Worm (Caenorhabditis elegans) whole organism, dauer: ENCODE results near the gene gcy-18.

ENCODE experiments used
- unc-62 ChIP-seq: sonication (generic microtip); optimal IDR thresholded peaks from 2 replicates; lab custom pipeline; 2017; ENCODE audit warnings: missing biosample characterization, missing genetic modification reagents, missing genetic modification characterization

The gcy-18 gene

DNA sequence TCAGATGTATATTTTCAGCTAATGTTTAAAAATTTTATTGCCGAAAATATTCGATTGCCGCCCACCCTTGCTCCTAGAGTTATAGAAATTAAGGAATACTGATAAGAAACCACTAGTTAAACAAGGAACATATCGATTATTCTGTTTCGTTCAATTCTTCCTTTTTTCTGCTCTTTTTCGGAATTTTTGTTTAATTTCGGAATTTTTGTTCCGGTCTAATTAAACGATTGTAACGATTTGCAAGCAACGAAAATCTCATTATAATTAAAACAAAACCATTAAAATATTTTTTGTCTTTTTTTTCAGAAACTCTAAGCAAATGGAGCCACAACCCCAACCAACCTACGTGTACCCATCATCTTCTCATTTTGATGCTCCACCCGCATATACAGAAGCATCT, 32.3 kb downstream of the gcy-18 start, which contains the start of gene K08D8.1:
TSS of gene K08D8.1 (plus strand) at position 301 of the 400 bp plus-strand sequence.
- no peak for TF ChIP-seq unc-62

ce11 chrIV:12893166-12893565, 33.3 kb downstream of the gcy-18 start, which contains the start of gene K08D8.12:
TSS of gene K08D8.12 (plus strand) at chrIV:12893466.
- TF ChIP-seq unc-62, result no peak

DNA sequence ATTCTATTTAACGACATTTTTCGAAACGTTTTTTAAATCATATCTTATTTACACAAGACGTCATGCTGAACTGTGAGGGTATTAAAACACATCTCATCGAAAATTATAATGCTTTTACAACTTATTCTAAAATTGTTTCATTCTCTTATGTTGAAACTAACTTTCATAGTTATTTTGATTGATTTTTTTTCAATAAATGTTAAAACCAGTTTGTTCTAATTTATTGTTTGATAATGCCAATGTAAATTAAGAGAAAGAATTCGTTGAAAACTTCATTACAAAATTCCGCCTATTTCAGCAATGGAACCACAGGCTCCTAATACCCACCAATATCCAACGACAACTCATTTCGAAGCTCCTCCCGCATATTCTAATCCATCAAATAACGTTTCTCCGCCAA, 35.1 kb downstream of the gcy-18 start, which contains the start of gene K08D8.11:
TSS of gene K08D8.11 (plus strand) at position 301 of the 400 bp plus-strand sequence.
- no peak for TF ChIP-seq unc-62

DNA sequence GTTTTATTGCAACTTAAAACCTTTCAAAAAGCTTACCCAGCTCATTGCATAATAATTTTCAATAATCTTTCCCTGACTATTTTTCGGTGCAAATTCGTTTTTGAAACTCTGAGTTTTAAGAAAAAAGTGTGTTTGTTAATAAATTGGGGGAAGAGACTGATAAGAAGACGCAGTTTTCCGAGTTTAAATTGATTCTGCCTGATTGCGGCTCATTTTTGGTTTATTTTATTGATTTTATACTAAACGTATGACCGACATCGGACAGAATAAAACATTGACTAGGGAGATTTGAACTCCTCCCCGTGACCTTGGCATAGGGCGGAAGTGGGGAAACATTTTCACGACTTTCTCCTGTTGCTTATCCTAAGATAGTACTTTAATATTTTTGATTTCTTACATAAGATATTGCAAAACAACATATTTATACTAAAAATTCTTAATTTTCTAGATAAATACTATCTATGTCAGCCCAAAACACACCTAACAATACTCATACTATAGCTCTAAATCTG, 36.5 kb downstream of the gcy-18 start, which contains the start of gene K08D8.7:
TSS of gene K08D8.7 (plus strand) at position 462 of the 512 bp plus-strand sequence.
- no peak for TF ChIP-seq unc-62

- no peak for TF ChIP-seq unc-62
Observed at ce11 chrIV:12897146-12897545, 37.2 kb downstream of the gcy-18 start.

- TF ChIP-seq unc-62, result no peak
Observed at ce11 chrIV:12898823-12899222, 38.9 kb downstream of the gcy-18 start.

ce11 chrIV:12899392-12899791, 39.5 kb downstream of the gcy-18 start, which contains the start of gene K08D8.9:
TSS of gene K08D8.9 (plus strand) at chrIV:12899692.
- no peak for TF ChIP-seq unc-62

DNA sequence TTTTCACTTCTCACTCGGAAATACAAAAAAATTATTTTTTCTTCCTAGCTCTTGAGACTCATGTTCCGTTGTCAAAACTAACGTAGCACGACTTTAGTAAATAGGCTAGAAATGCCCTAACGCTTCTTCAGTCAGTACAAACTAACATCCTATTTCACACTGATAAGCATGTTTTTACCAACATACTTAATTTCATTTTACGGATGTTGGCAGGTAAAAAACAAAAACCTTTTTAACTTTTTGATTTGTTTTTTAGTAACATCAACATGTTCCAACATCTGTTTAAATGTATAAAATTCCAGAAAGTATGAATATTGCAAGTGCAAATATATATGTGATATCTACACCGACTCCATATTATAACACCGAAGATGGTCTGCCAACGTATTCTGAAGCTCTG, 40.4 kb downstream of the gcy-18 start, which contains the start of gene K08D8.10:
TSS of gene K08D8.10 (plus strand) at position 301 of the 400 bp plus-strand sequence.
- TF ChIP-seq unc-62, result no peak

ce11 chrIV:12901602-12902001, 41.7 kb downstream of the gcy-18 start:
- no peak for TF ChIP-seq unc-62

DNA sequence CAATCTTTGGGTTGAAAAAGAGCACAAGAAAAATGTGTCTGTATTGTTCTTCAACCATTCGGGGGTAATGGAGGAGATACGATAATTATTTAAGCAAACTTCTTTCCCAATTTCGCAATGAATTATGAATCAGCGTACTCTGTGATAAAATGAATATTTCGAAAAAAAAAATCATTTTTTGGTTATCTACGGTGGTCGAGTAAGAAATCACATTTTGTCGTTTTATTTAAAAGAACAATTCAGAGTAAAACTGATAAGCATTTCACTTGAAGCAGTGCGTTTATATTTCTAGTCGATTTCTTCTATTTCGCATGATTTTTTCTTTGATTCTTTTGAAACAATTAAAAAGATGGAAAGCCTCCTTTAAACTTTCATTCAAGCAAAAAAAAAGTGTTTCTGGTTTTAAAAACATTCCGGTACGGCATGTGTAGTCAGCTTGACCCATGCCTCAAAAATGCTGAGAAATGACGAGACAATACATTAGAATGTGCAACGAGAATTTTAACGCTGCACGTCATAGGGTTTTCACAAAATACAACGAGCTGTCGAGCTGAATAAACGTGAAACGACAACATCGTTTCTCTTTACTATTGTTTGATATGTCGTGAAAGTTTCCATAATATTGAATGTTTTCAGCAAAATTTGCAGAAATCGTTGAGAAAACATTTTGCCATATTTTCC, 42.7 kb downstream of the gcy-18 start, which contains the start of gene K08D8.2:
TSS of gene K08D8.2 (plus strand) at position 631 of the 681 bp plus-strand sequence.
- TF ChIP-seq unc-62, result no peak

DNA sequence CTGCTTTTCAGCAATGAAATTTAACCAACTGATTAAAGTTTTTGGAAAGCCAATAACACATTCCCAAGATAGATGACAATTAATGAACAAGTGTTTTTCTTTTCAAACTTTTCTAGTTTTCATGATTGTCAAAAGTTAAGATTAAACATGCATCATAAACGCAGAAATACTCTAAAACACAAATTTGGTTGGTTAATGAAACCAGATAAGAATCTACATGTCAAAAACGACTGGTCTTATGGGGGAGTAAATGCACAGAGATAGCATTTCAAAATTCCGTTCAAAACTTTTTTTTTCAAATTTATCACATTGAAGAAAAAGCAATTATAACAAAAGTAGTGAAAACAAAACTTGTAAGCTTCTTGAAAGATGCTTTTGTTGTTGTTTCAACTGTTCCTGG, 43.8 kb downstream of the gcy-18 start:
- no peak for TF ChIP-seq unc-62

- TF ChIP-seq unc-62, result no peak
Observed at ce11 chrIV:12906529-12906928, 46.6 kb downstream of the gcy-18 start, which contains the start of gene K08D8.3. TSS of gene K08D8.3 (minus strand) at chrIV:12906659.

- no peak for TF ChIP-seq unc-62
Observed at ce11 chrIV:12909871-12910270, 50.0 kb downstream of the gcy-18 start, which contains the start of gene K08D8.4. TSS of gene K08D8.4 (minus strand) at chrIV:12909998.

DNA sequence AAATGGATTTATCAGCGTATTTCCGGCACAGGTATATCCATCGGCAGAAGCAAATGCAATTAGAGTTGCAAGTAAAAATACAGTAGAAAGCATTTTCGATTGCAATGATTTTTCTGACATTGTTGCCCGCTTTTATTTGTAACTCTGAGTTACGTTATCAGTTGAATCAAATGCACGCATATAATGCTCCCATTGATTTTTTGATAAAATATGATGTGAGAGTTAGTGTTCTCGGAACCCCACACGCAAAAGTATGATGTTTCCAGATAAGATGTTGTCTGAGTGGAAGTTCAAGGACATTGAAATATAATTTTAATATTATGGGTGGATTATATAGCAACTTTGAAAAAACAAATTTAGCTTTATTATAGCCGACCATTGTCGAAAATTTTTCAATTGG, 52.1 kb downstream of the gcy-18 start, which contains the start of gene K08D8.5:
TSS of gene K08D8.5 (minus strand) at position 140 of the 400 bp plus-strand sequence.
- TF ChIP-seq unc-62, result no peak

DNA sequence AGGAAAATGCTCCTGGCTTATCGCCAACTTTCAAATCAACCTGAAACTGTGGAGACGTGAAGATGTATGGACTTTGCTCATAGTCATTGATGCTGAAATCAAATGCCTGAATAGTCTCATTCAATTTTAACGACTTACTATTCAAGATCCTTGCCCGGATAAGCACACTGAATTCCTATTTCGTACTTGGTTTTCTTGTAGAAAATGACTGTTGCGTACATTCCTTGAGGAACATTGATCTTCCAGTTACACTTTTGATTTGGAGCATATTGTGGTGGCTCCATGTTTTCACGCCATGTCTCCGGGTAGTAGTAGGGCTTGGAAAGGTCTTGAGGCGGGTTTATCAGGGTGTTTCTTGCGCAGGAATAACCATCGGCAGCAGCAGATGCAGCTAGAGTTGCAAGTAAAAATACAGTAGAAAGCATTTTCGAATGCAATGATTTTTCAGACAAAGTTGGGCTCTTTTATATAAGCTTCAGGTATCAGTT, 54.7 kb downstream of the gcy-18 start, which contains the start of gene irg-6:
TSS of gene irg-6 (minus strand) at position 438 of the 488 bp plus-strand sequence.
- TF ChIP-seq unc-62, result no peak

ce11 chrIV:12915479-12915878, 55.6 kb downstream of the gcy-18 start, which contains the start of gene srz-15:
TSS of gene srz-15 (plus strand) at chrIV:12915779.
- no peak for TF ChIP-seq unc-62
